Worm (Caenorhabditis elegans) whole organism, L1 larva: ENCODE results near the gene T23F2.3.

Source experiments
- C34B4.2 ChIP-seq: sonication (generic microtip); optimal IDR thresholded peaks from 2 replicates; lab custom pipeline; 2017; ENCODE audit warnings: mild to moderate bottlenecking, missing genetic modification characterization, missing compliant biosample characterization
- Y116A8C.19 ChIP-seq: sonication (generic microtip); optimal IDR thresholded peaks from 2 replicates; lab custom pipeline; 2016; ENCODE audit warnings: missing compliant biosample characterization, missing genetic modification characterization, borderline replicate concordance
- ama-1 ChIP-seq: fragments of 150-350 bp; optimal IDR thresholded peaks from 2 replicates; lab custom pipeline; 2014
- dpl-1 ChIP-seq, 3 experiments: fragments of 150-350 bp in 2 of 3; sonication (generic microtip) in 1 of 3; optimal IDR thresholded peaks; 2 replicates each; lab custom pipeline; 2014 to 2017; ENCODE audit warnings: missing biosample characterization in 3 of 3, missing genetic modification characterization in 3 of 3, missing genetic modification reagents in 3 of 3
- elt-3 ChIP-seq, 6 experiments: fragments of 150-350 bp in 1 of 6; sonication (generic microtip); optimal IDR thresholded peaks; 2 replicates each; lab custom pipeline; 2017 to 2018; ENCODE audit warnings: missing biosample characterization in 6 of 6, missing genetic modification characterization in 6 of 6, inconsistent platforms in 1 of 6
- fkh-8 ChIP-seq: sonication (generic microtip); optimal IDR thresholded peaks from 2 replicates; lab custom pipeline; 2016; ENCODE audit warnings: mild to moderate bottlenecking, missing genetic modification characterization, missing compliant biosample characterization
- hlh-17 ChIP-seq: fragments of 200-800 bp; sonication (Bioruptor generic); optimal IDR thresholded peaks from 2 replicates; lab custom pipeline; 2018; ENCODE audit warnings: missing genetic modification characterization, mild to moderate bottlenecking, missing compliant biosample characterization, moderate library complexity, borderline replicate concordance
- irx-1 ChIP-seq: sonication (generic microtip); optimal IDR thresholded peaks from 2 replicates; lab custom pipeline; 2016; ENCODE audit warnings: missing genetic modification characterization, missing compliant biosample characterization
- nhr-11 ChIP-seq: fragments of 150-350 bp; optimal IDR thresholded peaks from 2 replicates; lab custom pipeline; 2014; ENCODE audit warnings: missing biosample characterization, missing genetic modification characterization
- nhr-12 ChIP-seq: sonication (generic microtip); optimal IDR thresholded peaks from 2 replicates; lab custom pipeline; 2017; ENCODE audit warnings: missing biosample characterization, missing genetic modification characterization
- sox-4 ChIP-seq: sonication (generic microtip); optimal IDR thresholded peaks from 2 replicates; lab custom pipeline; 2016; ENCODE audit warnings: missing genetic modification characterization, missing compliant biosample characterization
- sup-37 ChIP-seq: fragments of 200-800 bp; sonication (Bioruptor generic); optimal IDR thresholded peaks from 2 replicates; lab custom pipeline; 2018; ENCODE audit warnings: mild to moderate bottlenecking, missing genetic modification characterization, missing compliant biosample characterization
- unc-130 ChIP-seq: fragments of 150-350 bp; optimal IDR thresholded peaks from 2 replicates; lab custom pipeline; 2017; ENCODE audit warnings: missing biosample characterization, missing genetic modification characterization, inconsistent platforms
- unc-62 ChIP-seq: fragments of 150-350 bp; optimal IDR thresholded peaks from 2 replicates; lab custom pipeline; 2014; ENCODE audit warnings: missing biosample characterization, missing genetic modification reagents, missing genetic modification characterization

- no peak for TF ChIP-seq Y116A8C.19 (tag; lab: Kevin White, UChicago)
- no peak for TF ChIP-seq ama-1 (lab: Kevin White, UChicago)
- TF ChIP-seq hlh-17 (GFP tag; lab: Kevin White, UChicago): no peak
- no peak for TF ChIP-seq dpl-1 (GFP tag; optimal IDR thresholded peaks at IDR 0.05; lab: Kevin White, UChicago)
- TF ChIP-seq nhr-11 (tag; lab: Kevin White, UChicago): no peak
- TF ChIP-seq sup-37 (GFP tag; lab: Kevin White, UChicago): no peak
- TF ChIP-seq sox-4: no peak
- TF ChIP-seq fkh-8: no peak
- no peak for TF ChIP-seq elt-3 (tag; optimal IDR thresholded peaks at IDR 0.05; lab: Kevin White, UChicago)
- no peak for TF ChIP-seq C34B4.2 (tag; lab: Kevin White, UChicago)
- no peak for TF ChIP-seq unc-62 (GFP tag; lab: Kevin White, UChicago)
- no peak for TF ChIP-seq unc-130 (tag; lab: Kevin White, UChicago)
- no peak for TF ChIP-seq nhr-12
- TF ChIP-seq irx-1 (tag; lab: Kevin White, UChicago): no peak
These were observed 41.9 kb downstream of the T23F2.3 start for ce11 chrX:5470111-5470745.
